Worm (Caenorhabditis elegans) whole organism, late embryonic: ENCODE data around the gene adah-1.

Source experiments
- ama-1 ChIP-seq: fragments of 150-350 bp; optimal IDR thresholded peaks from 2 replicates; lab custom pipeline; 2014
- ceh-19 ChIP-seq: fragments of 200-800 bp; sonication (Bioruptor generic); optimal IDR thresholded peaks from 2 replicates; lab custom pipeline; 2018; ENCODE audit warnings: mild to moderate bottlenecking, missing genetic modification characterization, missing compliant biosample characterization
- ceh-48 ChIP-seq: sonication (generic microtip); optimal IDR thresholded peaks from 2 replicates; lab custom pipeline; 2016; ENCODE audit warnings: missing genetic modification characterization, inconsistent platforms, missing compliant biosample characterization
- dmd-4 ChIP-seq: sonication (generic microtip); optimal IDR thresholded peaks from 2 replicates; lab custom pipeline; 2016; ENCODE audit warnings: borderline replicate concordance, missing genetic modification characterization, missing compliant biosample characterization
- dve-1 ChIP-seq: sonication (generic microtip); optimal IDR thresholded peaks from 2 replicates; lab custom pipeline; 2017; ENCODE audit warnings: antibody characterized with exemption, mild to moderate bottlenecking, missing genetic modification characterization, missing compliant biosample characterization
- lin-11 ChIP-seq: fragments of 200-800 bp; sonication (Bioruptor generic); optimal IDR thresholded peaks from 2 replicates; lab custom pipeline; 2018; ENCODE audit warnings: mild to moderate bottlenecking, missing genetic modification characterization, missing compliant biosample characterization
- nfya-1 ChIP-seq: sonication (generic microtip); optimal IDR thresholded peaks from 2 replicates; lab custom pipeline; 2017; ENCODE audit warnings: missing genetic modification characterization, mild to moderate bottlenecking, missing compliant biosample characterization, antibody characterized with exemption, moderate library complexity
- nhr-11 ChIP-seq: fragments of 150-350 bp; optimal IDR thresholded peaks from 2 replicates; lab custom pipeline; 2014; ENCODE audit warnings: missing biosample characterization, missing genetic modification characterization
- pat-9 ChIP-seq: fragments of 200-800 bp; sonication (Bioruptor generic); optimal IDR thresholded peaks from 2 replicates; lab custom pipeline; 2018; ENCODE audit warnings: mild to moderate bottlenecking, missing genetic modification characterization, moderate library complexity, missing compliant biosample characterization
- pha-2 ChIP-seq: sonication (generic microtip); optimal IDR thresholded peaks from 2 replicates; lab custom pipeline; 2017; ENCODE audit warnings: mild to moderate bottlenecking, missing genetic modification characterization, missing compliant biosample characterization
- pha-4 ChIP-seq: fragments of 150-350 bp; optimal IDR thresholded peaks from 2 replicates; lab custom pipeline; 2018; ENCODE audit warnings: missing biosample characterization, missing genetic modification reagents, missing genetic modification characterization
- pqm-1 ChIP-seq: sonication (generic microtip); optimal IDR thresholded peaks from 2 replicates; lab custom pipeline; 2016; ENCODE audit warnings: missing genetic modification characterization, missing compliant biosample characterization
- sox-4 ChIP-seq: sonication (generic microtip); optimal IDR thresholded peaks from 2 replicates; lab custom pipeline; 2017; ENCODE audit warnings: mild to moderate bottlenecking, missing genetic modification characterization, inconsistent platforms, missing compliant biosample characterization

ce11 chrIV:7016502-7016901, 7.5 kb upstream of the adah-1 start:
- no peak for TF ChIP-seq pha-2 (tag; lab: Kevin White, UChicago)
- TF ChIP-seq pha-4 (tag; lab: Kevin White, UChicago), result no peak
- no peak for TF ChIP-seq sox-4 (tag; lab: Kevin White, UChicago)
- no peak for TF ChIP-seq ama-1 (lab: Kevin White, UChicago)
- TF ChIP-seq dmd-4 (tag; lab: Kevin White, UChicago), result no peak
- TF ChIP-seq nhr-11 (tag; lab: Kevin White, UChicago), result no peak
- peak; percentile 14 for TF ChIP-seq dve-1
- TF ChIP-seq pqm-1 (tag; lab: Kevin White, UChicago), result no peak
- no peak for TF ChIP-seq ceh-48 (tag; lab: Kevin White, UChicago)
- TF ChIP-seq ceh-19, result no peak
- TF ChIP-seq pat-9, result no peak
- TF ChIP-seq lin-11 (tag; lab: Kevin White, UChicago), result no peak
- TF ChIP-seq nfya-1 (tag; lab: Kevin White, UChicago), result peak; percentile 61
